Worm (Caenorhabditis elegans) whole organism, midembryonic: ENCODE results near the gene hlh-1.

Source experiments
- cog-1 ChIP-seq: sonication (generic microtip); optimal IDR thresholded peaks from 2 replicates; lab custom pipeline; 2016; ENCODE audit warnings: missing genetic modification characterization, missing compliant biosample characterization
- flt-1 ChIP-seq: fragments of 200-800 bp; sonication (Bioruptor generic); IDR thresholded peaks from 2 replicates; pipeline ENCODE4 v1.3.6; 2022; ENCODE audit warnings: missing genetic modification characterization, missing compliant biosample characterization
- klf-2 ChIP-seq: fragments of 200-800 bp; sonication (Bioruptor generic); conservative IDR thresholded peaks from 2 replicates; pipeline ENCODE4 v1.3.6; 2022; ENCODE audit warnings: missing genetic modification reagents, missing genetic modification characterization, missing compliant biosample characterization
- med-1 ChIP-seq: sonication (generic microtip); optimal IDR thresholded peaks from 2 replicates; lab custom pipeline; 2017; ENCODE audit warnings: missing genetic modification characterization, mild to moderate bottlenecking, missing compliant biosample characterization, antibody characterized with exemption, missing genetic modification reagents; ENCODE audit not compliant: insufficient read depth
- ztf-29 ChIP-seq: fragments of 200-800 bp; sonication (Bioruptor generic); IDR thresholded peaks from 2 replicates; pipeline ENCODE4 v1.3.6; 2022; ENCODE audit warnings: missing genetic modification reagents, missing genetic modification characterization, missing compliant biosample characterization

DNA sequence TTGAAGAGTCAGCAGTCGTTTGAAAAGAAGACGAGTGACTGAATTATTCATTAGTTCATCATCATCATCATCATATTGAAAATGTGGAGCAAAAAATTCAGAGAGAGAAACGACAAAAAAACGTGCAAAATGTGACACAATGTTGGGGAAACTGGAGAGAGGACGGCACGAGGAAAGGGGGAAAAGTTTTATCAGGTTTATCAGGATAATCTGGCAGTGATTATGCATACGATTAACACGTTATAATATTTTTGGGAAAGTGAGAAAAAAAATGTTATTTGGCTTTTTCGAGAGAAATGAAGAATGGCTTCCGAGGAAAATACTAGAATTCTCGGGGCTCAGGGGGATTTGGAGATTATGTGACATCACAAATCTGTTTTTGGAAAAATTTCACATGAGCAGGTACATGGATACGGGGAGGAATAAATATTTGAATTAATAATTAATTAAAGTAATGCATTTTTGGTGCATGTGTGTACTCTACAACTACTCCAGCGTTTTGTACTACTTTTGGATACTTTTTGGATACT is 13.2 kb upstream of the hlh-1 start, which contains the start of gene camt-1:
- TF ChIP-seq ztf-29 (GFP tag; lab: Robert Waterston, UW) (no peak), klf-2 (GFP tag; lab: Robert Waterston, UW) (no peak), flt-1 (GFP tag; lab: Robert Waterston, UW) (no peak), cog-1 (tag; lab: Kevin White, UChicago) (no peak), med-1 (GFP tag; lab: Kevin White, UChicago) (no peak)
